Worm (Caenorhabditis elegans) whole organism, mixed stage, embryonic: ENCODE measurements around the gene ZK1128.1.

Experiments used
- blmp-1 ChIP-seq: fragments of 150-350 bp; optimal IDR thresholded peaks from 2 replicates; lab custom pipeline; 2014; ENCODE audit warnings: missing biosample characterization, missing genetic modification characterization
- elt-3 ChIP-seq: fragments of 150-350 bp; optimal IDR thresholded peaks from 2 replicates; lab custom pipeline; 2014; ENCODE audit warnings: missing biosample characterization, missing genetic modification characterization
- lin-13 ChIP-seq: fragments of 150-350 bp; optimal IDR thresholded peaks from 2 replicates; lab custom pipeline; 2014; ENCODE audit warnings: missing biosample characterization, missing genetic modification characterization
- mep-1 ChIP-seq: fragments of 150-350 bp; optimal IDR thresholded peaks from 2 replicates; lab custom pipeline; 2017; ENCODE audit warnings: missing biosample characterization, missing genetic modification reagents, missing genetic modification characterization, inconsistent platforms
- nhr-2 ChIP-seq: fragments of 150-350 bp; optimal IDR thresholded peaks from 2 replicates; lab custom pipeline; 2014; ENCODE audit warnings: missing biosample characterization, missing genetic modification characterization
- nhr-28 ChIP-seq: fragments of 150-350 bp; optimal IDR thresholded peaks from 2 replicates; lab custom pipeline; 2014; ENCODE audit warnings: missing biosample characterization, missing genetic modification characterization
- nhr-76 ChIP-seq: sonication (generic microtip); optimal IDR thresholded peaks from 2 replicates; lab custom pipeline; 2017; ENCODE audit warnings: missing biosample characterization, missing genetic modification characterization
- pha-4 ChIP-seq: fragments of 150-350 bp; optimal IDR thresholded peaks from 2 replicates; lab custom pipeline; 2018; ENCODE audit warnings: missing biosample characterization, missing genetic modification reagents, missing genetic modification characterization
- unc-39 ChIP-seq: fragments of 150-350 bp; optimal IDR thresholded peaks from 2 replicates; lab custom pipeline; 2014; ENCODE audit warnings: missing biosample characterization, missing genetic modification characterization
- unc-62 ChIP-seq: fragments of 150-350 bp; optimal IDR thresholded peaks from 2 replicates; lab custom pipeline; 2014; ENCODE audit warnings: missing biosample characterization, missing genetic modification reagents, missing genetic modification characterization
- ztf-11 ChIP-seq: fragments of 150-350 bp; optimal IDR thresholded peaks from 2 replicates; lab custom pipeline; 2014; ENCODE audit warnings: missing biosample characterization, missing genetic modification characterization

- TF ChIP-seq unc-62, result no peak
- no peak for TF ChIP-seq ztf-11 (tag; lab: Kevin White, UChicago)
- no peak for TF ChIP-seq mep-1 (tag; lab: Kevin White, UChicago)
- TF ChIP-seq pha-4 (tag; lab: Kevin White, UChicago), result no peak
- TF ChIP-seq blmp-1 (tag; lab: Kevin White, UChicago), result no peak
- no peak for TF ChIP-seq nhr-28
- no peak for TF ChIP-seq nhr-2 (tag; lab: Kevin White, UChicago)
- no peak for TF ChIP-seq unc-39 (tag; lab: Kevin White, UChicago)
- TF ChIP-seq elt-3 (tag; lab: Kevin White, UChicago), result no peak
- TF ChIP-seq nhr-76, result no peak
- TF ChIP-seq lin-13 (tag; lab: Kevin White, UChicago), result no peak
These were observed 1.6 kb downstream of the ZK1128.1 start, which contains the start of gene vps-29 for ce11 chrIII:10112958-10113357.
